Fruit fly (Drosophila melanogaster) whole organism, adult: ENCODE results near the gene CG7551.

ENCODE experiments used
- CG11617 ChIP-seq: fragments of 200-800 bp; sonication (Bioruptor generic); optimal IDR thresholded peaks from 2 replicates; lab custom pipeline; 2017; ENCODE audit warnings: mild to moderate bottlenecking, missing biosample characterization, missing genetic modification reagents, missing genetic modification characterization
- CG12768 ChIP-seq: fragments of 200-800 bp; sonication (Bioruptor generic); optimal IDR thresholded peaks from 2 replicates; lab custom pipeline; 2017; ENCODE audit warnings: missing biosample characterization, missing genetic modification characterization, mild to moderate bottlenecking, moderate library complexity, missing genetic modification reagents
- CG14711 ChIP-seq: fragments of 200-800 bp; sonication (Bioruptor generic); optimal IDR thresholded peaks from 2 replicates; lab custom pipeline; 2018; ENCODE audit warnings: missing biosample characterization, mild to moderate bottlenecking, missing genetic modification characterization, moderate library complexity
- CG1620 ChIP-seq: fragments of 200-800 bp; sonication (Bioruptor generic); optimal IDR thresholded peaks from 2 replicates; lab custom pipeline; 2016; ENCODE audit warnings: missing biosample characterization, missing genetic modification characterization
- CG33017 ChIP-seq: fragments of 200-800 bp; sonication (Bioruptor generic); optimal IDR thresholded peaks from 2 replicates; lab custom pipeline; 2018; ENCODE audit warnings: missing biosample characterization, mild to moderate bottlenecking, missing genetic modification characterization, moderate library complexity
- CG5204 ChIP-seq: fragments of 200-800 bp; sonication (Bioruptor generic); optimal IDR thresholded peaks from 2 replicates; lab custom pipeline; 2016; ENCODE audit warnings: missing biosample characterization, missing genetic modification characterization
- CG7045 ChIP-seq: fragments of 200-800 bp; sonication (Bioruptor generic); optimal IDR thresholded peaks from 2 replicates; lab custom pipeline; 2017; ENCODE audit warnings: missing biosample characterization, mild to moderate bottlenecking, missing genetic modification characterization
- CG7101 ChIP-seq: fragments of 200-800 bp; sonication (Bioruptor generic); optimal IDR thresholded peaks from 2 replicates; lab custom pipeline; 2018; ENCODE audit warnings: missing biosample characterization, mild to moderate bottlenecking, missing genetic modification characterization, moderate library complexity
- Clk ChIP-seq: fragments of 200-800 bp; sonication (Bioruptor generic); optimal IDR thresholded peaks from 2 replicates; lab custom pipeline; 2017; ENCODE audit warnings: missing biosample characterization, missing genetic modification characterization
- Crg-1 ChIP-seq: fragments of 200-800 bp; sonication (Bioruptor generic); optimal IDR thresholded peaks from 2 replicates; lab custom pipeline; 2016; ENCODE audit warnings: missing biosample characterization, missing genetic modification characterization
- Hr96 ChIP-seq: fragments of 200-800 bp; sonication (Bioruptor generic); optimal IDR thresholded peaks from 2 replicates; lab custom pipeline; 2016; ENCODE audit warnings: missing biosample characterization, missing genetic modification characterization
- Mnt ChIP-seq: fragments of 200-800 bp; sonication (Bioruptor generic); optimal IDR thresholded peaks from 2 replicates; lab custom pipeline; 2016; ENCODE audit warnings: missing biosample characterization, mild to moderate bottlenecking, missing genetic modification characterization
- bab1 ChIP-seq: fragments of 200-800 bp; sonication (Bioruptor generic); optimal IDR thresholded peaks from 3 replicates; lab custom pipeline; 2019; ENCODE audit warnings: missing biosample characterization, mild to moderate bottlenecking, missing genetic modification characterization, moderate library complexity
- cic ChIP-seq: fragments of 200-800 bp; sonication (Bioruptor generic); optimal IDR thresholded peaks from 2 replicates; lab custom pipeline; 2017; ENCODE audit warnings: missing biosample characterization, mild to moderate bottlenecking, missing genetic modification characterization, moderate library complexity
- cnc ChIP-seq, 2 experiments: fragments of >200 bp; optimal IDR thresholded peaks; 2 replicates each; lab custom pipeline; 2017
- kay ChIP-seq: fragments of 200-800 bp; sonication (Bioruptor generic); peaks from one replicate; lab custom pipeline; 2016; ENCODE audit warnings: missing biosample characterization, missing genetic modification characterization, borderline replicate concordance
- ovo ChIP-seq: fragments of 200-800 bp; sonication (Bioruptor generic); optimal IDR thresholded peaks from 2 replicates; lab custom pipeline; 2016; ENCODE audit warnings: missing biosample characterization, missing genetic modification characterization
- pad ChIP-seq: fragments of 200-800 bp; sonication (Bioruptor generic); optimal IDR thresholded peaks from 3 replicates; lab custom pipeline; 2017; ENCODE audit warnings: missing biosample characterization, missing genetic modification characterization, mild to moderate bottlenecking, moderate library complexity, missing genetic modification reagents
- tj ChIP-seq: fragments of 200-800 bp; sonication (Bioruptor generic); optimal IDR thresholded peaks from 3 replicates; lab custom pipeline; 2017; ENCODE audit warnings: missing biosample characterization, mild to moderate bottlenecking, missing genetic modification characterization, moderate library complexity
- toe ChIP-seq: fragments of 200-800 bp; sonication (Bioruptor generic); optimal IDR thresholded peaks from 2 replicates; lab custom pipeline; 2016; ENCODE audit warnings: missing biosample characterization, missing genetic modification characterization

CG7551 gene

dm6 chr3L:11435376-11435775, 22.9 kb upstream of the CG7551 start, which contains the start of gene CG6149:
Gene CG6149, minus strand, starts transcription at chr3L:11435476.
- TF ChIP-seq CG7101 (tag; lab: Kevin White, UChicago) (no peak), CG12768 (GFP tag; lab: Kevin White, UChicago) (no peak), Mnt (no peak)

dm6 chr3L:11439570-11439969, 18.7 kb upstream of the CG7551 start:
- TF ChIP-seq Hr96 (no peak), CG12768 (GFP tag; lab: Kevin White, UChicago) (no peak), ovo (GFP tag; lab: Kevin White, UChicago) (no peak), cnc (optimal IDR thresholded peaks at IDR 0.05; lab: Kevin White, UChicago) (no peak), CG5204 (GFP tag; lab: Kevin White, UChicago) (no peak), kay (GFP tag; lab: Kevin White, UChicago) (no peak), Crg-1 (GFP tag; lab: Kevin White, UChicago) (no peak), Clk (GFP tag; lab: Kevin White, UChicago) (no peak), CG33017 (tag; lab: Kevin White, UChicago) (no peak), CG7045 (GFP tag; lab: Kevin White, UChicago) (no peak), CG7101 (tag; lab: Kevin White, UChicago) (no peak), CG11617 (GFP tag; lab: Kevin White, UChicago) (no peak), toe (GFP tag; lab: Kevin White, UChicago) (no peak), Mnt (no peak), bab1 (no peak), tj (GFP tag; lab: Kevin White, UChicago) (no peak), CG14711 (tag; lab: Kevin White, UChicago) (no peak), pad (no peak), cic (GFP tag; lab: Kevin White, UChicago) (no peak), CG1620 (GFP tag; lab: Kevin White, UChicago) (no peak)

- TF ChIP-seq cic (GFP tag; lab: Kevin White, UChicago) (no peak), CG14711 (tag; lab: Kevin White, UChicago) (no peak), CG33017 (tag; lab: Kevin White, UChicago) (no peak), CG11617 (GFP tag; lab: Kevin White, UChicago) (no peak), pad (no peak), CG5204 (GFP tag; lab: Kevin White, UChicago) (no peak)
Measured at dm6 chr3L:11440258-11440657, 18.0 kb upstream of the CG7551 start.

dm6 chr3L:11440769-11441168, 17.5 kb upstream of the CG7551 start:
- TF ChIP-seq cic (GFP tag; lab: Kevin White, UChicago) = no peak
- no peak for TF ChIP-seq CG1620 (GFP tag; lab: Kevin White, UChicago)
- no peak for TF ChIP-seq Clk (GFP tag; lab: Kevin White, UChicago)
- no peak for TF ChIP-seq Crg-1 (GFP tag; lab: Kevin White, UChicago)
- TF ChIP-seq tj (GFP tag; lab: Kevin White, UChicago) = no peak
- TF ChIP-seq CG33017 (tag; lab: Kevin White, UChicago) = no peak
- TF ChIP-seq pad = no peak
- TF ChIP-seq Hr96 = no peak
- no peak for TF ChIP-seq toe (GFP tag; lab: Kevin White, UChicago)
- TF ChIP-seq bab1 = no peak
- no peak for TF ChIP-seq CG5204 (GFP tag; lab: Kevin White, UChicago)
- TF ChIP-seq Mnt = no peak
- no peak for TF ChIP-seq CG11617 (GFP tag; lab: Kevin White, UChicago)
- no peak for TF ChIP-seq CG14711 (tag; lab: Kevin White, UChicago)
- no peak for TF ChIP-seq CG12768 (GFP tag; lab: Kevin White, UChicago)

dm6 chr3L:11441889-11442782, 16.2 kb upstream of the CG7551 start:
- TF ChIP-seq CG14711 (tag; lab: Kevin White, UChicago) (no peak), CG7045 (GFP tag; lab: Kevin White, UChicago) (no peak), CG12768 (GFP tag; lab: Kevin White, UChicago) (no peak), toe (GFP tag; lab: Kevin White, UChicago) (no peak), Mnt (no peak), CG7101 (tag; lab: Kevin White, UChicago) (no peak), tj (GFP tag; lab: Kevin White, UChicago) (no peak), CG1620 (GFP tag; lab: Kevin White, UChicago) (no peak), Hr96 (no peak), cic (GFP tag; lab: Kevin White, UChicago) (no peak), ovo (GFP tag; lab: Kevin White, UChicago) (no peak)

DNA sequence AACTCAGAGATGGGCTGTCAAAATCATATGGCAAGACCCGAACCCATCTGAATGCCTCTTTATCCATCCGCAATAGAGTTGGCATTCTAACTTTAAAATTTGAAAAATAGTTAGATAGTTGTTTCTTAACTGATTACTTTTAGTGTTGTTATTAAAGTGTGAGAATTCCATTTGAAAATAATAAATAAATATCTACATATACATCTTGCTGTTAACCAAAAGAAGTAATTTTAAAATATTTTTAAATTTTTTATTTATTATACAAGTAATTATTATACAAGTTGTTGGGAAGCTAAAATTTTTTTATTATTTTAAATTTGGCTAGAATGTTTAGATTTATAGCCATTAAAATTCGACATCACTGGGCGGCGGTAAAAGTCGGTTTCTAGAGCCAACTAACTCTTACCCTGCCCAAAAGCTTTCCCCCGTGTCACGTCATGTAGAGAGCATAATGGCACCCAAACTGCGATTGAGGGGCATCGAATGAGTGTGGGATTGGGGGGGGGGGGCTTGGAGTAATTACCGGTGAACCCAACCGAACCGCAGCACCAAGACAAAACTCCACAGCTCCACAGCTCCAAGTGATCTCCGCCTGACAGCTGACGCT, 14.7 kb upstream of the CG7551 start:
- TF ChIP-seq CG1620 (GFP tag; lab: Kevin White, UChicago) (no peak), tj (GFP tag; lab: Kevin White, UChicago) (no peak), kay (GFP tag; lab: Kevin White, UChicago) (no peak), ovo (GFP tag; lab: Kevin White, UChicago) (no peak), CG14711 (tag; lab: Kevin White, UChicago) (no peak), Clk (GFP tag; lab: Kevin White, UChicago) (no peak), toe (GFP tag; lab: Kevin White, UChicago) (no peak)
